Fruit fly (Drosophila melanogaster) whole organism, embryonic: ENCODE data around the gene CG31157.

Experiments used
- BEAF-32 ChIP-seq: fragments of 200-800 bp; sonication (Bioruptor generic); optimal IDR thresholded peaks from 3 replicates; lab custom pipeline; 2017; ENCODE audit warnings: missing biosample characterization, missing genetic modification characterization, mild to moderate bottlenecking, moderate library complexity, missing genetic modification reagents
- CG10366 ChIP-seq: fragments of 200-800 bp; sonication (Bioruptor generic); IDR thresholded peaks from 2 replicates; pipeline ENCODE4 v1.3.6; 2022; ENCODE audit warnings: missing biosample characterization, missing genetic modification characterization
- CG11085 ChIP-seq: fragments of 200-800 bp; sonication (Bioruptor generic); IDR thresholded peaks from 2 replicates; pipeline ENCODE4 v1.3.6; 2022; ENCODE audit warnings: missing biosample characterization, missing genetic modification characterization
- CG13287 ChIP-seq: fragments of 200-800 bp; sonication (Bioruptor generic); IDR thresholded peaks from 2 replicates; pipeline ENCODE4 v1.3.6; 2022; ENCODE audit warnings: missing biosample characterization, missing genetic modification characterization; ENCODE audit not compliant: partially characterized antibody
- CG14860 ChIP-seq: fragments of 200-800 bp; sonication (Bioruptor generic); IDR thresholded peaks from 3 replicates; pipeline ENCODE4 v1.3.6; 2022; ENCODE audit warnings: missing biosample characterization, missing genetic modification characterization; ENCODE audit not compliant: partially characterized antibody
- CG16813 ChIP-seq: fragments of 200-800 bp; sonication (Bioruptor generic); IDR thresholded peaks from 3 replicates; pipeline ENCODE4 v1.3.6; 2022; ENCODE audit warnings: missing biosample characterization, missing genetic modification characterization; ENCODE audit not compliant: partially characterized antibody
- CG30403 ChIP-seq: fragments of 200-800 bp; sonication (Bioruptor generic); optimal IDR thresholded peaks from 3 replicates; lab custom pipeline; 2016; ENCODE audit warnings: missing biosample characterization, missing genetic modification characterization
- CG32767 ChIP-seq: fragments of 200-800 bp; sonication (Bioruptor generic); IDR thresholded peaks from 2 replicates; pipeline ENCODE4 v1.3.6; 2022; ENCODE audit warnings: missing biosample characterization, missing genetic modification characterization
- CG42726 ChIP-seq: fragments of 200-800 bp; sonication (Bioruptor generic); IDR thresholded peaks from 2 replicates; pipeline ENCODE4 v1.3.6; 2022; ENCODE audit warnings: missing biosample characterization, missing genetic modification characterization; ENCODE audit not compliant: partially characterized antibody
- CG6272 ChIP-seq: fragments of 200-800 bp; sonication (Bioruptor generic); IDR thresholded peaks from 2 replicates; pipeline ENCODE4 v1.3.6; 2022; ENCODE audit warnings: missing biosample characterization, missing genetic modification characterization
- CG6791 ChIP-seq: fragments of 200-800 bp; sonication (Bioruptor generic); IDR thresholded peaks from 3 replicates; pipeline ENCODE4 v1.3.6; 2022; ENCODE audit warnings: missing biosample characterization, missing genetic modification characterization; ENCODE audit not compliant: partially characterized antibody
- CG6813 ChIP-seq: fragments of 200-800 bp; sonication (Bioruptor generic); optimal IDR thresholded peaks from 2 replicates; lab custom pipeline; 2017; ENCODE audit warnings: missing biosample characterization, missing genetic modification characterization, mild to moderate bottlenecking, moderate library complexity, missing genetic modification reagents
- CTCF ChIP-seq: fragments of 200-800 bp; sonication (Bioruptor generic); optimal IDR thresholded peaks from 2 replicates; lab custom pipeline; 2017; ENCODE audit warnings: missing biosample characterization, mild to moderate bottlenecking, missing genetic modification characterization, moderate library complexity
- Dll ChIP-seq: fragments of 200-800 bp; sonication (Bioruptor generic); IDR thresholded peaks from 4 replicates; pipeline ENCODE4 v1.3.6; 2022; ENCODE audit warnings: missing biosample characterization, missing genetic modification characterization; ENCODE audit not compliant: partially characterized antibody
- Dp ChIP-seq: fragments of 200-800 bp; sonication (Bioruptor generic); optimal IDR thresholded peaks from 2 replicates; lab custom pipeline; 2018; ENCODE audit warnings: missing biosample characterization, mild to moderate bottlenecking, missing genetic modification characterization, moderate library complexity
- E2f1 ChIP-seq: fragments of 200-800 bp; sonication (Bioruptor generic); IDR thresholded peaks from 2 replicates; pipeline ENCODE4 v1.3.6; 2022; ENCODE audit warnings: missing biosample characterization, missing genetic modification characterization
- E2f2 ChIP-seq: fragments of 200-800 bp; sonication (Bioruptor generic); IDR thresholded peaks from 2 replicates; pipeline ENCODE4 v1.3.6; 2022; ENCODE audit warnings: missing biosample characterization, missing genetic modification characterization
- Ets97D ChIP-seq: fragments of 200-800 bp; sonication (Bioruptor generic); optimal IDR thresholded peaks from 3 replicates; lab custom pipeline; 2016; ENCODE audit warnings: missing biosample characterization, missing genetic modification characterization
- Kr ChIP-seq: fragments of 200-800 bp; sonication (Bioruptor generic); optimal IDR thresholded peaks from 2 replicates; lab custom pipeline; 2017; ENCODE audit warnings: missing biosample characterization, mild to moderate bottlenecking, missing genetic modification characterization
- Lhr ChIP-seq: fragments of 200-800 bp; sonication (Bioruptor generic); optimal IDR thresholded peaks from 3 replicates; lab custom pipeline; 2017; ENCODE audit warnings: mild to moderate bottlenecking, missing biosample characterization, missing genetic modification reagents, missing genetic modification characterization
- Myb ChIP-seq: fragments of 200-800 bp; sonication (Bioruptor generic); optimal IDR thresholded peaks from 2 replicates; lab custom pipeline; 2016; ENCODE audit warnings: missing biosample characterization, missing genetic modification characterization
- Opbp ChIP-seq: fragments of 200-800 bp; sonication (Bioruptor generic); IDR thresholded peaks from 3 replicates; pipeline ENCODE4 v1.3.6; 2022; ENCODE audit warnings: missing biosample characterization, missing genetic modification characterization; ENCODE audit not compliant: partially characterized antibody
- Scr ChIP-seq: fragments of 200-800 bp; sonication (Bioruptor generic); IDR thresholded peaks from 2 replicates; pipeline ENCODE4 v1.3.6; 2022; ENCODE audit warnings: missing biosample characterization, missing genetic modification characterization; ENCODE audit not compliant: partially characterized antibody
- Sin3A ChIP-seq: fragments of >200 bp; optimal IDR thresholded peaks from 2 replicates; lab custom pipeline; 2018
- chif ChIP-seq, 2 experiments: fragments of 200-800 bp; sonication (Bioruptor generic); optimal IDR thresholded peaks; 3 replicates each; lab custom pipeline; 2016; ENCODE audit warnings: missing biosample characterization in 2 of 2, missing genetic modification characterization in 2 of 2
- crp ChIP-seq, 2 experiments: fragments of 200-800 bp; sonication (Bioruptor generic); optimal IDR thresholded peaks; 2 replicates in 1 of 2; 3 replicates in 1 of 2; lab custom pipeline; 2017; ENCODE audit warnings: missing biosample characterization in 2 of 2, missing genetic modification characterization in 2 of 2, mild to moderate bottlenecking in 1 of 2, moderate library complexity in 1 of 2
- eyg ChIP-seq: fragments of 200-800 bp; sonication (Bioruptor generic); optimal IDR thresholded peaks from 3 replicates; lab custom pipeline; 2016; ENCODE audit warnings: missing biosample characterization, missing genetic modification characterization
- fd102C ChIP-seq: fragments of 200-800 bp; sonication (Bioruptor generic); optimal IDR thresholded peaks from 2 replicates; lab custom pipeline; 2018; ENCODE audit warnings: missing biosample characterization, mild to moderate bottlenecking, missing genetic modification characterization, moderate library complexity
- fd3F ChIP-seq: fragments of 200-800 bp; sonication (Bioruptor generic); optimal IDR thresholded peaks from 2 replicates; lab custom pipeline; 2018; ENCODE audit warnings: missing biosample characterization, mild to moderate bottlenecking, missing genetic modification characterization, moderate library complexity
- gfzf ChIP-seq: fragments of 200-800 bp; sonication (Bioruptor generic); optimal IDR thresholded peaks from 2 replicates; lab custom pipeline; 2016; ENCODE audit warnings: missing biosample characterization, mild to moderate bottlenecking, missing genetic modification characterization, moderate library complexity
- hb ChIP-seq: fragments of 200-800 bp; sonication (Bioruptor generic); IDR thresholded peaks from 3 replicates; pipeline ENCODE4 v1.3.6; 2022; ENCODE audit warnings: missing biosample characterization, missing genetic modification characterization; ENCODE audit not compliant: partially characterized antibody
- hbn ChIP-seq: fragments of 200-800 bp; sonication (Bioruptor generic); IDR thresholded peaks from 2 replicates; pipeline ENCODE4 v1.3.6; 2022; ENCODE audit warnings: missing biosample characterization, missing genetic modification characterization; ENCODE audit not compliant: partially characterized antibody
- hth ChIP-seq: fragments of >200 bp; optimal IDR thresholded peaks from 2 replicates; lab custom pipeline; 2017; ENCODE audit warnings: inconsistent platforms
- kni ChIP-seq: fragments of 200-800 bp; sonication (Bioruptor generic); optimal IDR thresholded peaks from 3 replicates; lab custom pipeline; 2017; ENCODE audit warnings: mild to moderate bottlenecking, missing biosample characterization, missing genetic modification reagents, missing genetic modification characterization
- knrl ChIP-seq: fragments of 200-800 bp; sonication (Bioruptor generic); IDR thresholded peaks from 3 replicates; pipeline ENCODE4 v1.3.6; 2022; ENCODE audit warnings: missing biosample characterization, missing genetic modification characterization; ENCODE audit not compliant: partially characterized antibody
- phol ChIP-seq: fragments of 200-800 bp; sonication (Bioruptor generic); optimal IDR thresholded peaks from 3 replicates; lab custom pipeline; 2018; ENCODE audit warnings: missing biosample characterization, mild to moderate bottlenecking, missing genetic modification characterization, moderate library complexity
- pita ChIP-seq: fragments of 200-800 bp; sonication (Bioruptor generic); optimal IDR thresholded peaks from 2 replicates; lab custom pipeline; 2017; ENCODE audit warnings: missing biosample characterization, mild to moderate bottlenecking, missing genetic modification characterization
- prd ChIP-seq, 3 experiments: fragments of >200 bp in 2 of 3; fragments of 200-800 bp in 1 of 3; sonication (Bioruptor generic) in 1 of 3; optimal IDR thresholded peaks in 2 of 3; IDR thresholded peaks in 1 of 3; 2 replicates in 2 of 3; 3 replicates in 1 of 3; pipeline versions ENCODE4 v1.3.6 to Lab custom; 2017 to 2022; ENCODE audit warnings: missing biosample characterization in 1 of 3, missing genetic modification characterization in 1 of 3
- rib ChIP-seq: fragments of 200-800 bp; sonication (Bioruptor generic); IDR thresholded peaks from 2 replicates; pipeline ENCODE4 v1.3.6; 2022; ENCODE audit warnings: missing biosample characterization, missing genetic modification characterization
- sna ChIP-seq: fragments of 200-800 bp; sonication (Bioruptor generic); IDR thresholded peaks from 2 replicates; pipeline ENCODE4 v1.3.6; 2022; ENCODE audit warnings: missing biosample characterization, missing genetic modification characterization; ENCODE audit not compliant: partially characterized antibody
- stwl ChIP-seq: fragments of 200-800 bp; sonication (Bioruptor generic); optimal IDR thresholded peaks from 3 replicates; lab custom pipeline; 2018; ENCODE audit warnings: missing biosample characterization, mild to moderate bottlenecking, missing genetic modification characterization, moderate library complexity
- tna ChIP-seq: fragments of 200-800 bp; sonication (Bioruptor generic); IDR thresholded peaks from 2 replicates; pipeline ENCODE4 v1.3.6; 2022; ENCODE audit warnings: missing biosample characterization, missing genetic modification characterization; ENCODE audit not compliant: partially characterized antibody
- trem ChIP-seq: fragments of 200-800 bp; optimal IDR thresholded peaks from 3 replicates; lab custom pipeline; 2019; ENCODE audit warnings: missing biosample characterization, mild to moderate bottlenecking, missing genetic modification characterization, moderate library complexity
- unc-4 ChIP-seq: fragments of 200-800 bp; sonication (Bioruptor generic); IDR thresholded peaks from 2 replicates; pipeline ENCODE4 v1.3.6; 2022; ENCODE audit warnings: missing biosample characterization, missing genetic modification characterization; ENCODE audit not compliant: partially characterized antibody
- vnd ChIP-seq: fragments of 200-800 bp; sonication (Bioruptor generic); IDR thresholded peaks from 3 replicates; pipeline ENCODE4 v1.3.6; 2022; ENCODE audit warnings: missing biosample characterization, missing genetic modification characterization; ENCODE audit not compliant: partially characterized antibody
- vvl ChIP-seq: fragments of 200-800 bp; sonication (Bioruptor generic); IDR thresholded peaks from 2 replicates; pipeline ENCODE4 v1.3.6; 2022; ENCODE audit warnings: missing biosample characterization, missing genetic modification characterization
- zen2 ChIP-seq: fragments of 200-800 bp; sonication (Bioruptor generic); IDR thresholded peaks from 3 replicates; pipeline ENCODE4 v1.3.6; 2022; ENCODE audit warnings: missing biosample characterization, missing genetic modification characterization; ENCODE audit not compliant: partially characterized antibody
- zfh2 ChIP-seq: fragments of 200-800 bp; sonication (Bioruptor generic); optimal IDR thresholded peaks from 2 replicates; lab custom pipeline; 2016; ENCODE audit warnings: missing biosample characterization, missing genetic modification characterization

CG31157 gene

dm6 chr3R:13088395-13088794, 40.9 kb downstream of the CG31157 start, which contains the start of gene timeout:
timeout (plus strand) TSS chr3R:13088651.
- peak; percentile 28 for TF ChIP-seq Lhr (GFP tag; lab: Kevin White, UChicago)
- peak; percentile 63 for TF ChIP-seq hbn (GFP tag; lab: Robert Waterston, UW)
- TF ChIP-seq Ets97D: peak; percentile 73
- TF ChIP-seq vnd (GFP tag; lab: Robert Waterston, UW): peak; percentile 72
- TF ChIP-seq CG30403 (GFP tag; lab: Kevin White, UChicago): no peak
- TF ChIP-seq trem (tag; lab: Kevin White, UChicago): peak; percentile 93
- TF ChIP-seq hth (lab: Kevin White, UChicago): no peak
- peak; percentile 73 for TF ChIP-seq unc-4 (GFP tag; lab: Robert Waterston, UW)
- peak; percentile 45 for TF ChIP-seq gfzf (GFP tag; lab: Kevin White, UChicago)
- peak; percentile 70 for TF ChIP-seq Scr (GFP tag; lab: Robert Waterston, UW)
- TF ChIP-seq fd3F: no peak
- TF ChIP-seq CG32767: no peak
- peak; percentile 26 for TF ChIP-seq fd102C
- peak; percentile 20; the same call in 1 of the 3 replicates for TF ChIP-seq hb (GFP tag; lab: Robert Waterston, UW)
- no peak for TF ChIP-seq kni (GFP tag; lab: Kevin White, UChicago)
- no peak for TF ChIP-seq Kr (GFP tag; lab: Kevin White, UChicago)
- peak; percentile 67 for TF ChIP-seq CG16813 (GFP tag; lab: Robert Waterston, UW)
- TF ChIP-seq Sin3A (lab: Kevin White, UChicago): peak; percentile 25
- peak; percentile 48 for TF ChIP-seq phol (tag; lab: Kevin White, UChicago)
- peak; percentile 89 for TF ChIP-seq E2f2
- TF ChIP-seq Myb (GFP tag; lab: Kevin White, UChicago): peak; percentile 64
- TF ChIP-seq vvl (GFP tag; lab: Robert Waterston, UW): peak; percentile 88
- peak; percentile 80 for TF ChIP-seq Dll (GFP tag; lab: Robert Waterston, UW)
- peak; percentile 75 for TF ChIP-seq BEAF-32
- peak; percentile 74; the same call in 2 of the 3 replicates for TF ChIP-seq knrl
- peak; percentile 88 for TF ChIP-seq CG13287 (GFP tag; lab: Robert Waterston, UW)
- TF ChIP-seq CG6791 (GFP tag; lab: Robert Waterston, UW): peak; percentile 76
- TF ChIP-seq Dp (GFP tag; lab: Kevin White, UChicago): peak; percentile 86
- peak; percentile 36; the same call in 1 of the 3 replicates for TF ChIP-seq zen2 (GFP tag; lab: Robert Waterston, UW)
- peak; percentile 99 to 100 for TF ChIP-seq crp (GFP tag; optimal IDR thresholded peaks at IDR 0.05; lab: Kevin White, UChicago)
- TF ChIP-seq E2f1 (GFP tag; lab: Robert Waterston, UW): peak; percentile 70; the same call in 1 of the 2 replicates
- peak; percentile 58; the same call in 2 of the 3 replicates for TF ChIP-seq CG14860 (GFP tag; lab: Robert Waterston, UW)
- no peak for TF ChIP-seq CG10366
- TF ChIP-seq rib (GFP tag; lab: Robert Waterston, UW): 0 out of 2 replicates have a peak, but pooled peaks have one; percentile 31
- no peak for TF ChIP-seq zfh2 (GFP tag; lab: Kevin White, UChicago)
- no peak for TF ChIP-seq CG11085 (GFP tag; lab: Robert Waterston, UW)
- TF ChIP-seq CTCF (GFP tag; lab: Kevin White, UChicago): peak; percentile 64
- peak; percentile 77; the same call in 2 of the 3 replicates for TF ChIP-seq Opbp (GFP tag; lab: Robert Waterston, UW)
- TF ChIP-seq eyg (GFP tag; lab: Kevin White, UChicago): no peak
- no peak for TF ChIP-seq CG6813
- peak; percentile 72 for TF ChIP-seq pita (GFP tag; lab: Kevin White, UChicago)
- no peak for TF ChIP-seq CG6272
- no peak for TF ChIP-seq prd (optimal IDR thresholded peaks at IDR 0.05; lab: Kevin White, UChicago)
- TF ChIP-seq prd (GFP tag; IDR thresholded peaks at IDR 0.05; lab: Robert Waterston, UW): no peak
- TF ChIP-seq stwl (tag; lab: Kevin White, UChicago): peak; percentile 94
- peak; percentile 69; the same call in 1 of the 2 replicates for TF ChIP-seq sna
- no peak for TF ChIP-seq chif (GFP tag; optimal IDR thresholded peaks at IDR 0.05; lab: Kevin White, UChicago)
- peak; percentile 59 for TF ChIP-seq tna (GFP tag; lab: Robert Waterston, UW)
- peak; percentile 47; the same call in 1 of the 2 replicates for TF ChIP-seq CG42726
